Worm (Caenorhabditis elegans) whole organism, young adult: Measurements from ENCODE around the gene ubc-26.

ENCODE experiments used
- C06A6.2 ChIP-seq: fragments of 200-800 bp; sonication (Bioruptor generic); conservative IDR thresholded peaks from 2 replicates; pipeline ENCODE4 v1.3.6; 2022; ENCODE audit warnings: missing genetic modification characterization, missing compliant biosample characterization
- F10E7.11 ChIP-seq: sonication (generic microtip); optimal IDR thresholded peaks from 2 replicates; lab custom pipeline; 2017; ENCODE audit warnings: mild to moderate bottlenecking, missing genetic modification characterization, moderate library complexity, missing compliant biosample characterization
- F33H1.4 ChIP-seq: fragments of 200-800 bp; sonication (Bioruptor generic); IDR thresholded peaks from 2 replicates; pipeline ENCODE4 v1.3.6; 2022; ENCODE audit warnings: missing genetic modification reagents, missing genetic modification characterization, missing compliant biosample characterization
- F39B2.1 ChIP-seq: fragments of 200-800 bp; sonication (Bioruptor generic); IDR thresholded peaks from 2 replicates; pipeline ENCODE4 v1.3.6; 2022; ENCODE audit warnings: missing genetic modification reagents, missing genetic modification characterization, missing compliant biosample characterization
- F49E8.2 ChIP-seq: sonication (generic microtip); optimal IDR thresholded peaks from 3 replicates; lab custom pipeline; 2017; ENCODE audit warnings: missing genetic modification characterization, mild to moderate bottlenecking, missing compliant biosample characterization, antibody characterized with exemption, moderate library complexity; ENCODE audit not compliant: insufficient read depth
- F52B5.7 ChIP-seq: sonication (generic microtip); optimal IDR thresholded peaks from 2 replicates; lab custom pipeline; 2016; ENCODE audit warnings: mild to moderate bottlenecking, missing genetic modification characterization, missing compliant biosample characterization
- F55B11.4 ChIP-seq: sonication (generic microtip); optimal IDR thresholded peaks from 2 replicates; lab custom pipeline; 2016; ENCODE audit warnings: missing compliant biosample characterization, missing genetic modification characterization, borderline replicate concordance; ENCODE audit not compliant: insufficient read depth
- F57C9.4 ChIP-seq: sonication (generic microtip); optimal IDR thresholded peaks from 2 replicates; lab custom pipeline; 2017; ENCODE audit warnings: mild to moderate bottlenecking, missing genetic modification characterization, missing compliant biosample characterization
- aptf-2 ChIP-seq: fragments of 200-800 bp; sonication (Bioruptor generic); conservative IDR thresholded peaks from 2 replicates; pipeline ENCODE4 v1.3.6; 2022; ENCODE audit warnings: missing genetic modification reagents, missing genetic modification characterization, missing compliant biosample characterization
- attf-3 ChIP-seq: fragments of 200-800 bp; sonication (Bioruptor generic); conservative IDR thresholded peaks from 2 replicates; pipeline ENCODE4 v1.3.6; 2022; ENCODE audit warnings: missing genetic modification reagents, missing genetic modification characterization, missing compliant biosample characterization
- cebp-2 ChIP-seq: fragments of 200-800 bp; sonication (Bioruptor generic); IDR thresholded peaks from 2 replicates; pipeline ENCODE4 v1.3.6; 2022; ENCODE audit warnings: missing genetic modification characterization, missing compliant biosample characterization
- ceh-100 ChIP-seq: fragments of 200-800 bp; sonication (Bioruptor generic); IDR thresholded peaks from 2 replicates; pipeline ENCODE4 v1.3.6; 2022; ENCODE audit warnings: missing genetic modification reagents, missing genetic modification characterization, missing compliant biosample characterization
- ceh-40 ChIP-seq: fragments of 200-800 bp; sonication (Bioruptor generic); IDR thresholded peaks from 2 replicates; pipeline ENCODE4 v1.3.6; 2022; ENCODE audit warnings: missing genetic modification characterization, missing compliant biosample characterization
- ceh-91 ChIP-seq: fragments of 200-800 bp; sonication (Bioruptor generic); IDR thresholded peaks from 2 replicates; pipeline ENCODE4 v1.3.6; 2022; ENCODE audit warnings: missing genetic modification reagents, missing genetic modification characterization, missing compliant biosample characterization
- ekl-4 ChIP-seq: fragments of 200-800 bp; sonication (Bioruptor generic); IDR thresholded peaks from 2 replicates; pipeline ENCODE4 v1.3.6; 2022; ENCODE audit warnings: missing genetic modification reagents, missing genetic modification characterization, missing compliant biosample characterization
- ets-4 ChIP-seq: fragments of 200-800 bp; sonication (Bioruptor generic); optimal IDR thresholded peaks from 2 replicates; lab custom pipeline; 2018; ENCODE audit warnings: mild to moderate bottlenecking, missing genetic modification characterization, missing compliant biosample characterization
- fkh-3 ChIP-seq: sonication (generic microtip); optimal IDR thresholded peaks from 2 replicates; lab custom pipeline; 2016; ENCODE audit warnings: mild to moderate bottlenecking, missing genetic modification characterization, missing compliant biosample characterization
- him-1 ChIP-seq: sonication (generic microtip); optimal IDR thresholded peaks from 2 replicates; lab custom pipeline; 2016; ENCODE audit warnings: missing genotype, missing genetic modification reagents, missing genetic modification characterization, missing compliant biosample characterization
- hlh-12 ChIP-seq: sonication (generic microtip); optimal IDR thresholded peaks from 2 replicates; lab custom pipeline; 2016; ENCODE audit warnings: missing genetic modification characterization, missing compliant biosample characterization
- hmg-1.2 ChIP-seq: fragments of 200-800 bp; sonication (Bioruptor generic); IDR thresholded peaks from 2 replicates; pipeline ENCODE4 v1.3.6; 2022; ENCODE audit warnings: missing genetic modification reagents, missing genetic modification characterization, missing compliant biosample characterization
- hmg-20 ChIP-seq: fragments of 200-800 bp; sonication (Bioruptor generic); IDR thresholded peaks from 2 replicates; pipeline ENCODE4 v1.3.6; 2022; ENCODE audit warnings: missing genetic modification reagents, missing genetic modification characterization, missing compliant biosample characterization
- hsf-1 ChIP-seq: fragments of 200-800 bp; sonication (Bioruptor generic); IDR thresholded peaks from 2 replicates; pipeline ENCODE4 v1.3.6; 2022; ENCODE audit warnings: missing genetic modification reagents, missing genetic modification characterization, missing compliant biosample characterization
- lin-26 ChIP-seq: fragments of 200-800 bp; sonication (Bioruptor generic); IDR thresholded peaks from 2 replicates; pipeline ENCODE4 v1.3.6; 2022; ENCODE audit warnings: missing genetic modification reagents, missing genetic modification characterization, missing compliant biosample characterization
- lin-40 ChIP-seq: sonication (generic microtip); optimal IDR thresholded peaks from 2 replicates; lab custom pipeline; 2016; ENCODE audit warnings: missing genetic modification characterization, mild to moderate bottlenecking, missing compliant biosample characterization, missing genotype, missing genetic modification reagents
- lin-54 ChIP-seq: fragments of 200-800 bp; sonication (Bioruptor generic); optimal IDR thresholded peaks from 2 replicates; lab custom pipeline; 2018; ENCODE audit warnings: mild to moderate bottlenecking, missing genetic modification characterization, missing compliant biosample characterization
- lir-1 ChIP-seq: fragments of 200-800 bp; sonication (Bioruptor generic); conservative IDR thresholded peaks from 2 replicates; pipeline ENCODE4 v1.3.6; 2022; ENCODE audit warnings: missing genetic modification reagents, missing genetic modification characterization, missing compliant biosample characterization
- madf-6 ChIP-seq: fragments of 200-800 bp; sonication (Bioruptor generic); IDR thresholded peaks from 2 replicates; pipeline ENCODE4 v1.3.6; 2022; ENCODE audit warnings: missing genetic modification reagents, missing genetic modification characterization, missing compliant biosample characterization
- mes-4 ChIP-seq: sonication (generic microtip); optimal IDR thresholded peaks from 2 replicates; lab custom pipeline; 2016; ENCODE audit warnings: missing genotype, missing genetic modification characterization, missing compliant biosample characterization
- nfya-1 ChIP-seq: sonication (generic microtip); optimal IDR thresholded peaks from 2 replicates; lab custom pipeline; 2017; ENCODE audit warnings: antibody characterized with exemption, missing compliant biosample characterization, missing genetic modification characterization, borderline replicate concordance; ENCODE audit not compliant: insufficient read depth
- nhr-179 ChIP-seq: sonication (generic microtip); optimal IDR thresholded peaks from 2 replicates; lab custom pipeline; 2016; ENCODE audit warnings: mild to moderate bottlenecking, missing genetic modification characterization, missing compliant biosample characterization
- nhr-80 ChIP-seq: sonication (generic microtip); optimal IDR thresholded peaks from 2 replicates; lab custom pipeline; 2016; ENCODE audit warnings: missing genetic modification characterization, missing compliant biosample characterization
- rpc-1 ChIP-seq, 2 experiments: fragments of 150-350 bp in 1 of 2; sonication (generic microtip) in 1 of 2; optimal IDR thresholded peaks; 2 replicates each; lab custom pipeline; 2014 to 2018; ENCODE audit warnings: missing biosample characterization in 1 of 2, missing genetic modification characterization in 1 of 2, missing genetic modification reagents in 1 of 2, missing genotype in 1 of 2
- snpc-3.4 ChIP-seq: sonication (generic microtip); optimal IDR thresholded peaks from 2 replicates; lab custom pipeline; 2017; ENCODE audit warnings: missing genetic modification characterization, mild to moderate bottlenecking, missing compliant biosample characterization, antibody characterized with exemption, moderate library complexity, missing genotype, missing genetic modification reagents
- ztf-25 ChIP-seq: fragments of 200-800 bp; sonication (Bioruptor generic); IDR thresholded peaks from 2 replicates; pipeline ENCODE4 v1.3.6; 2022; ENCODE audit warnings: missing genetic modification reagents, missing genetic modification characterization, missing compliant biosample characterization

Gene ubc-26

ce11 chrII:2900248-2900647 lies at the start of gene ubc-26:
Gene ubc-26 (minus strand): TSS chrII:2900348.
- TF ChIP-seq fkh-3 (no peak), F57C9.4 (tag; lab: Kevin White, UChicago) (no peak), snpc-3.4 (tag; lab: Kevin White, UChicago) (no peak), rpc-1 (optimal IDR thresholded peaks at IDR 0.05; lab: Kevin White, UChicago) (no peak), rpc-1 (tag; optimal IDR thresholded peaks at IDR 0.05; lab: Kevin White, UChicago) (no peak), F55B11.4 (tag; lab: Kevin White, UChicago) (no peak), F10E7.11 (tag; lab: Kevin White, UChicago) (no peak), nhr-80 (tag; lab: Kevin White, UChicago) (no peak), F39B2.1 (no peak)

ce11 chrII:2948614-2949013 lies 48.5 kb upstream of the ubc-26 start:
- TF ChIP-seq lin-40 (tag; lab: Kevin White, UChicago) (no peak), aptf-2 (GFP tag; lab: Robert Waterston, UW) (no peak), hmg-1.2 (GFP tag; lab: Robert Waterston, UW) (0 out of 2 replicates have a peak, but pooled peaks have one; percentile 27)

DNA sequence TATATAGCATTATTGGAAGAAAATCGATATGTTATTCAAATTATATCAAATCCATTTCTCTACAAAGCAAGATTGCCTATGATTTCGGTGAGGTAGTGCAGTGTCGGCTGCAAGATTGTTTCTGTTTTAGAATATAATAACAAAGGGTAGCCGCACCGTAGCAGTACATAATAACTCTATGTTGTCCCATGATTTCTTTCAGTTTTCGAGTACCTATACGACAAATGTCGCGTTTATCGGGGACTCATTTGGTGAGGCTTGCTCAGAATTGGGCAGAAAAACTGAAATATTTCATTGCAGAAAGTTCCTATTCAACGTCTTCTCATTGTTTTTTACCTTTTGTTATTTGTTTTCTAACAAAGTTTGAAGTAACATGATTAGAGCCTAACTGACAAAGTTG lies 46.3 kb upstream of the ubc-26 start, which contains the start of gene srw-79:
srw-79 (plus strand) TSS at position 301 of the 400 bp plus-strand sequence.
- no peak for TF ChIP-seq hsf-1 (GFP tag; lab: Robert Waterston, UW)
- TF ChIP-seq F33H1.4 = no peak
- TF ChIP-seq nhr-179 = no peak

DNA sequence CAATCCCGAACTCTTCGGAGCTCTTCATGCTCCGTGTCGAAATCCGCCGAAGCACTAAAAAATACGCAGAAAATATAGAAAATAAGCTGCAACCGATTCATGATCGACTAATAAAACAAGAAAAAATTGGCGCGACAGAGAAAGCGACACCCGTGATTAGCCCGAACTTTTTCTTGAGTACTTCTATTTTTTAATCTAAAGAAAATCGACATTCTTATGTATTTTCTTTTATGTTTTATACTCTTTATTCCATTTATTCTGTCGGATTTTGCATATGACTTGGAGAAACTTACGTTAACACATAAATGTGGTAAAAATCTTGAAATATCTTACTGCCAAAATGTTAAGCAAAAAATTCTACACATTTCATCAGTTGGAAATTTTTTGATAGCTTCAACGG lies 43.8 kb upstream of the ubc-26 start, which contains the start of the genes irld-50 and irld-49:
irld-50 (minus strand) TSS at position 101 of the 400 bp plus-strand sequence.
irld-49 (plus strand) TSS at position 211 of the 400 bp plus-strand sequence.
- TF ChIP-seq lin-54 = no peak
- TF ChIP-seq lir-1 (GFP tag; lab: Robert Waterston, UW) = no peak
- TF ChIP-seq F10E7.11 (tag; lab: Kevin White, UChicago) = no peak
- TF ChIP-seq hmg-20 (GFP tag; lab: Robert Waterston, UW) = no peak
- TF ChIP-seq madf-6 (GFP tag; lab: Robert Waterston, UW) = no peak
- no peak for TF ChIP-seq mes-4 (tag; lab: Kevin White, UChicago)
- TF ChIP-seq F39B2.1 = no peak
- TF ChIP-seq nfya-1 (tag; lab: Kevin White, UChicago) = no peak
- TF ChIP-seq ceh-100 (GFP tag; lab: Robert Waterston, UW) = no peak
- TF ChIP-seq ekl-4 (GFP tag; lab: Robert Waterston, UW) = no peak
- no peak for TF ChIP-seq ztf-25 (GFP tag; lab: Robert Waterston, UW)
- TF ChIP-seq C06A6.2 = no peak
- TF ChIP-seq him-1 (tag; lab: Kevin White, UChicago) = no peak
- TF ChIP-seq F57C9.4 (tag; lab: Kevin White, UChicago) = no peak
- no peak for TF ChIP-seq cebp-2 (GFP tag; lab: Robert Waterston, UW)

- TF ChIP-seq ets-4 (GFP tag; lab: Kevin White, UChicago) = no peak
- no peak for TF ChIP-seq lin-26
- TF ChIP-seq attf-3 (GFP tag; lab: Robert Waterston, UW) = no peak
- no peak for TF ChIP-seq F52B5.7 (tag; lab: Kevin White, UChicago)
- TF ChIP-seq ceh-91 = no peak
- TF ChIP-seq F49E8.2 (tag; lab: Kevin White, UChicago) = no peak
- TF ChIP-seq hlh-12 (tag; lab: Kevin White, UChicago) = no peak
- no peak for TF ChIP-seq ceh-40
These were observed 40.6 kb upstream of the ubc-26 start, which contains the start of gene irld-66 for ce11 chrII:2940747-2941146. Gene irld-66 (minus strand): TSS chrII:2940847.
